Fruit fly (Drosophila melanogaster): ENCODE results near the gene Actn.
A peak's percentile ranks its signal among the peaks of the same experiment; 100 is the strongest.

dm6 chrX:2012837-2013236, 29.3 kb downstream of the Actn start:
- TF ChIP-seq CG32006 (GFP tag; optimal IDR thresholded peaks at IDR 0.05) (no peak), CG10631 (GFP tag; optimal IDR thresholded peaks at IDR 0.05) (no peak), eg (GFP tag; IDR thresholded peaks at IDR 0.05) (no peak; the same call in 2 of the 3 replicates), CG9139 (GFP tag; optimal IDR thresholded peaks at IDR 0.05) (no peak), Sox14 (GFP tag; optimal IDR thresholded peaks at IDR 0.05) (peak; percentile 49), OdsH (GFP tag; optimal IDR thresholded peaks at IDR 0.05) (no peak), CG6808 (GFP tag; optimal IDR thresholded peaks at IDR 0.05) (peak; percentile 75), Sox102F (GFP tag; optimal IDR thresholded peaks at IDR 0.05) (peak; percentile 46), Gug (GFP tag; IDR thresholded peaks at IDR 0.05) (peak; percentile 15; the same call in 1 of the 2 replicates), Ets96B (tag; optimal IDR thresholded peaks at IDR 0.05) (no peak), salr (GFP tag; optimal IDR thresholded peaks at IDR 0.05) (peak in 1 of 2 experiments; percentile 45), CG4318 (GFP tag; optimal IDR thresholded peaks at IDR 0.05) (no peak), CG8632 (GFP tag; optimal IDR thresholded peaks at IDR 0.05) (peak; percentile 32)
